Fruit fly (Drosophila melanogaster): Measurements from ENCODE around the gene CG43347.

DNA sequence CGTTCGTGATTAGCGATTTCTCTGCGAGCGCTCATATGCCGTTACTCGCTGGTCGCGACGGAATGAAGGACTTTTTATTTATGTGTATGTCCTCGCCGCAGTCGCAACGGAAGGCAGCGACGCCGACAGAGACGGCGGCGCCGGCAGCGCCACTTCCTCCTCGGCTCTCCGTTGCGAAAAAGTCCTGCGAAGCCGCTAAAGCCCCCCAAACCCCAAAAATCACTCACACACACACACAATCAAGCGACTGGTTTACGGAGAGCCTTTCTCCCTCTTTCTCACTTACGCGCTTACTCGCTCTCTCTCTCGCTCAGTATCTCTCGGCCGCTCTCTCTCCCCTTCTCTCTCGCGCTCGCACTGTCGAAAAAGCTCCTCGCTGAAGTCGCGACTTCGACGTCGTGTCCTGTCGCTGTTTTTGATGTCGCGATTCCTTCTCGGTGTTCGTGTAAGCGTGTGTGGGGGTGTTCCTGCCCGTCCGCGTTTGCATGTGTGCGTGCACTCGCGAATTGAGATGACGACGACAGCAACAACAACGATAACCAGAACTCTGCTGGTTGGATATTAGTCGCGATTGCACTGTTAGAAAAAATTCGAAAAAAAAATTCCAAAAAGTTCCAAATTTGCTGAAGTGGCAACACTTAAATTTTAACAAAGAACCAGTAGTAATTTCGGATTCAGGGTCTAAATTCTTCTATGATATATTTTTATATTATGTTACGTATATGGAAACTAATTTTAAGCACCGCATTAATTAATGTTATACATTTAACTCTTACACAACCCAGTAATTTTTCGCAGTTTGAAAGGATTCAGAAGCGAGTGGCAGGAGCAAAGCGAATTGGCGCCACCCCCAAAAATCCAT lies at the start of gene CG43347:
- TF ChIP-seq cnc (optimal IDR thresholded peaks at IDR 0.05) (no peak), toe (GFP tag; optimal IDR thresholded peaks at IDR 0.05) (peak; percentile 44), Mnt (GFP tag; optimal IDR thresholded peaks at IDR 0.05) (no peak)

All from whole organism, adult.